Fruit fly (Drosophila melanogaster): ENCODE results near the gene CtsB.

dm6 chrX:13740992-13741391 is 41.0 kb downstream of the CtsB start:
- TF ChIP-seq cic (GFP tag; optimal IDR thresholded peaks at IDR 0.05): no peak
- TF ChIP-seq ovo (GFP tag; optimal IDR thresholded peaks at IDR 0.05): no peak
- no peak for TF ChIP-seq toe (GFP tag; optimal IDR thresholded peaks at IDR 0.05)
- TF ChIP-seq kay (GFP tag; ENCODE audit: borderline replicate concordance): no peak
- no peak for TF ChIP-seq pad (GFP tag; optimal IDR thresholded peaks at IDR 0.05)
- TF ChIP-seq CG1620 (GFP tag; optimal IDR thresholded peaks at IDR 0.05): no peak
